Fruit fly (Drosophila melanogaster): ENCODE data around the gene CG4281.

The CG4281 gene

dm6 chrX:2087501-2087900 lies 22.6 kb upstream of the CG4281 start (continued):
- TF ChIP-seq Pdp1 (GFP tag; optimal IDR thresholded peaks at IDR 0.05) (peak; percentile 34 to 36), ind (GFP tag; optimal IDR thresholded peaks at IDR 0.05) (peak; percentile 48), Kr (GFP tag; optimal IDR thresholded peaks at IDR 0.05) (no peak), CG14014 (GFP tag; IDR thresholded peaks at IDR 0.05) (peak; percentile 49; the same call in 1 of the 2 replicates), BtbVII (GFP tag; optimal IDR thresholded peaks at IDR 0.05) (no peak), CG12769 (tag; optimal IDR thresholded peaks at IDR 0.05) (peak; percentile 67), seq (GFP tag; IDR thresholded peaks at IDR 0.05) (peak; percentile 75), CG17912 (GFP tag; optimal IDR thresholded peaks at IDR 0.05) (no peak), pan (optimal IDR thresholded peaks at IDR 0.05) (no peak), pan (GFP tag; optimal IDR thresholded peaks at IDR 0.05 in 1 of 2, IDR thresholded peaks at IDR 0.05 in 1 of 2) (peak in 1 of 2 experiments; percentile 71), CG10462 (GFP tag; optimal IDR thresholded peaks at IDR 0.05) (peak; percentile 27), CG9817 (tag; optimal IDR thresholded peaks at IDR 0.05) (peak; percentile 35), CG10321 (GFP tag; IDR thresholded peaks at IDR 0.05) (peak; percentile 62), NfI (GFP tag; optimal IDR thresholded peaks at IDR 0.05) (peak; percentile 68), Blimp-1 (GFP tag; optimal IDR thresholded peaks at IDR 0.05) (peak; percentile 49), wek (GFP tag; optimal IDR thresholded peaks at IDR 0.05) (peak; percentile 55), D (optimal IDR thresholded peaks at IDR 0.05) (no peak), D (GFP tag; optimal IDR thresholded peaks at IDR 0.05) (peak; percentile 44), CG1024 (GFP tag; IDR thresholded peaks at IDR 0.05) (peak; percentile 45; the same call in 1 of the 2 replicates), dmrt99B (tag; optimal IDR thresholded peaks at IDR 0.05) (peak; percentile 76), prd (optimal IDR thresholded peaks at IDR 0.05) (no peak), prd (GFP tag; IDR thresholded peaks at IDR 0.05) (peak; percentile 82), CG3847 (GFP tag; IDR thresholded peaks at IDR 0.05) (peak; percentile 55; the same call in 1 of the 2 replicates), bab2 (GFP tag; optimal IDR thresholded peaks at IDR 0.05) (peak; percentile 70), sc (optimal IDR thresholded peaks at IDR 0.05) (no peak), sc (GFP tag; optimal IDR thresholded peaks at IDR 0.05) (no peak), hkb (optimal IDR thresholded peaks at IDR 0.05) (no peak), hkb (GFP tag; IDR thresholded peaks at IDR 0.05) (peak; percentile 75), Ada2b (GFP tag; IDR thresholded peaks at IDR 0.05) (peak; percentile 35; the same call in 1 of the 2 replicates), Fer1 (GFP tag; optimal IDR thresholded peaks at IDR 0.05) (peak; percentile 22), salm (tag; optimal IDR thresholded peaks at IDR 0.05) (peak; percentile 46), pho (GFP tag; optimal IDR thresholded peaks at IDR 0.05) (no peak), CG3407 (GFP tag; optimal IDR thresholded peaks at IDR 0.05) (peak; percentile 62), danr (GFP tag; IDR thresholded peaks at IDR 0.05) (peak; percentile 40; the same call in 1 of the 2 replicates), CG12744 (GFP tag; optimal IDR thresholded peaks at IDR 0.05) (no peak), CG3163 (GFP tag; optimal IDR thresholded peaks at IDR 0.05) (peak; percentile 6), Scr (GFP tag; IDR thresholded peaks at IDR 0.05; ENCODE audit: partially characterized antibody) (no peak), sob (GFP tag; IDR thresholded peaks at IDR 0.05) (peak; percentile 47; the same call in 1 of the 2 replicates), lab (GFP tag; optimal IDR thresholded peaks at IDR 0.05) (peak; percentile 63), fd3F (GFP tag; optimal IDR thresholded peaks at IDR 0.05) (peak; percentile 18), CG1529 (GFP tag; optimal IDR thresholded peaks at IDR 0.05) (peak; percentile 51), tna (GFP tag; IDR thresholded peaks at IDR 0.05; ENCODE audit: partially characterized antibody) (no peak), ATbp (GFP tag; optimal IDR thresholded peaks at IDR 0.05) (peak; percentile 81), CG30403 (GFP tag; optimal IDR thresholded peaks at IDR 0.05) (peak; percentile 55), wdn (GFP tag; IDR thresholded peaks at IDR 0.05) (peak; percentile 53), CG31441 (GFP tag; IDR thresholded peaks at IDR 0.05) (peak; percentile 56; the same call in 1 of the 2 replicates), fu2 (GFP tag; optimal IDR thresholded peaks at IDR 0.05) (peak; percentile 55), Fer2 (tag; optimal IDR thresholded peaks at IDR 0.05) (no peak), gcm (GFP tag; optimal IDR thresholded peaks at IDR 0.05) (peak; percentile 21), CG2712 (tag; optimal IDR thresholded peaks at IDR 0.05) (peak; percentile 69), Dfd (GFP tag; optimal IDR thresholded peaks at IDR 0.05) (no peak), CG10366 (GFP tag; IDR thresholded peaks at IDR 0.05) (peak; percentile 78)
